Worm (Caenorhabditis elegans): ENCODE data around the gene ttc-37.

ttc-37 gene

DNA sequence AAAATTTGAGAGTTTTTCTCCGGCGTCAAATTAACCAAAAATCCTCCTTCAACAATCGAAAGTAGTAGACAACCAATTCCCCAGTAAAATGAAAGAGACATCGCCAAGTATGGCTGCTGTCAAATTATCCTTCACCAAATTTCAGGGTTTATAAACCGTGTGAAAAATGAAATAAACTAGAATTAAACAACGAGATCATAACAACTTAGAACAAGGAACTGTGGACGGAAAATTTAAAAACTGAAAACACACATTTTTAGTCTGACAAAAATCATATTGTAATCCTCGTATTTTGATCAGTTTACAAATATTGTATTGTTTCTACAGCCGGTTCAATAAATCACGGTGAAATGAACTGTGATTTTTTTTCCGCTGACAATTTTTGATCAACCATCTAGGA, 58.7 kb downstream of the ttc-37 start, which contains the start of gene cest-30:
Gene cest-30 (minus strand): TSS at position 101 of the 400 bp plus-strand sequence.
- TF ChIP-seq tbx-37 (GFP tag; conservative IDR thresholded peaks at IDR 0.05) (no peak), scrt-1 (GFP tag; IDR thresholded peaks at IDR 0.05) (no peak), pes-1 (GFP tag; IDR thresholded peaks at IDR 0.05) (no peak), flt-1 (GFP tag; IDR thresholded peaks at IDR 0.05) (no peak), hmbx-1 (tag; optimal IDR thresholded peaks at IDR 0.05) (no peak), hmg-4 (GFP tag; optimal IDR thresholded peaks at IDR 0.05) (no peak), F13C5.2 (tag; optimal IDR thresholded peaks at IDR 0.05) (no peak), hnd-1 (tag; optimal IDR thresholded peaks at IDR 0.05) (no peak), B0310.2 (tag; optimal IDR thresholded peaks at IDR 0.05) (no peak), aly-1 (tag; optimal IDR thresholded peaks at IDR 0.05) (no peak), sea-1 (GFP tag; conservative IDR thresholded peaks at IDR 0.05) (no peak), tra-4 (tag; optimal IDR thresholded peaks at IDR 0.05) (no peak), ets-7 (tag; optimal IDR thresholded peaks at IDR 0.05) (no peak), ceh-13 (GFP tag; optimal IDR thresholded peaks at IDR 0.05) (no peak), ama-1 (optimal IDR thresholded peaks at IDR 0.05) (no peak), tbx-11 (GFP tag; IDR thresholded peaks at IDR 0.05) (no peak), ceh-36 (tag; optimal IDR thresholded peaks at IDR 0.05) (no peak)
